Worm (Caenorhabditis elegans): Measurements from ENCODE around the gene mtss-1.

ce11 chrIII:8726019-8726894, 41.9 kb upstream of the mtss-1 start:
- TF ChIP-seq klf-2 (GFP tag; conservative IDR thresholded peaks at IDR 0.05) (no peak), ztf-29 (GFP tag; IDR thresholded peaks at IDR 0.05) (no peak), ref-1 (GFP tag; conservative IDR thresholded peaks at IDR 0.05) (no peak), ztf-23 (GFP tag; IDR thresholded peaks at IDR 0.05) (no peak), flt-1 (GFP tag; IDR thresholded peaks at IDR 0.05) (no peak), cog-1 (tag; optimal IDR thresholded peaks at IDR 0.05) (no peak), tab-1 (GFP tag; IDR thresholded peaks at IDR 0.05) (no peak), T22C8.4 (GFP tag; IDR thresholded peaks at IDR 0.05) (no peak)

Measured in whole organism, midembryonic.